Worm (Caenorhabditis elegans) whole organism, young adult: ENCODE results near the gene asb-2.

Experiments
- B0261.1 ChIP-seq: sonication (generic microtip); optimal IDR thresholded peaks from 2 replicates; lab custom pipeline; 2016; ENCODE audit warnings: mild to moderate bottlenecking, missing genetic modification characterization, moderate library complexity, missing compliant biosample characterization
- D2030.7 ChIP-seq: fragments of 200-800 bp; sonication (Bioruptor generic); IDR thresholded peaks from 2 replicates; pipeline ENCODE4 v1.3.6; 2022; ENCODE audit warnings: missing genetic modification reagents, missing genetic modification characterization, missing compliant biosample characterization
- F33H1.4 ChIP-seq: fragments of 200-800 bp; sonication (Bioruptor generic); IDR thresholded peaks from 2 replicates; pipeline ENCODE4 v1.3.6; 2022; ENCODE audit warnings: missing genetic modification reagents, missing genetic modification characterization, missing compliant biosample characterization
- F37B4.10 ChIP-seq: fragments of 200-800 bp; sonication (Bioruptor generic); IDR thresholded peaks from 2 replicates; pipeline ENCODE4 v1.3.6; 2022; ENCODE audit warnings: missing genetic modification characterization, missing compliant biosample characterization
- F49E8.2 ChIP-seq: sonication (generic microtip); optimal IDR thresholded peaks from 3 replicates; lab custom pipeline; 2017; ENCODE audit warnings: missing genetic modification characterization, mild to moderate bottlenecking, missing compliant biosample characterization, antibody characterized with exemption, moderate library complexity; ENCODE audit not compliant: insufficient read depth
- F52B5.7 ChIP-seq: sonication (generic microtip); optimal IDR thresholded peaks from 2 replicates; lab custom pipeline; 2016; ENCODE audit warnings: mild to moderate bottlenecking, missing genetic modification characterization, missing compliant biosample characterization
- F55B11.4 ChIP-seq: sonication (generic microtip); optimal IDR thresholded peaks from 2 replicates; lab custom pipeline; 2016; ENCODE audit warnings: missing compliant biosample characterization, missing genetic modification characterization, borderline replicate concordance; ENCODE audit not compliant: insufficient read depth
- Y56A3A.18 ChIP-seq: fragments of 200-800 bp; sonication (Bioruptor generic); IDR thresholded peaks from 2 replicates; pipeline ENCODE4 v1.3.6; 2022; ENCODE audit warnings: missing genetic modification reagents, missing genetic modification characterization, missing compliant biosample characterization
- Y95B8A.8 ChIP-seq: fragments of 200-800 bp; sonication (Bioruptor generic); IDR thresholded peaks from 2 replicates; pipeline ENCODE4 v1.3.6; 2022; ENCODE audit warnings: missing genetic modification reagents, missing genetic modification characterization, missing compliant biosample characterization
- aptf-3 ChIP-seq: fragments of 200-800 bp; sonication (Bioruptor generic); IDR thresholded peaks from 2 replicates; pipeline ENCODE4 v1.3.6; 2022; ENCODE audit warnings: missing genetic modification characterization, missing compliant biosample characterization
- atf-7 ChIP-seq: sonication (generic microtip); optimal IDR thresholded peaks from 2 replicates; lab custom pipeline; 2017; ENCODE audit warnings: mild to moderate bottlenecking, missing genetic modification characterization, missing compliant biosample characterization
- attf-3 ChIP-seq: fragments of 200-800 bp; sonication (Bioruptor generic); conservative IDR thresholded peaks from 2 replicates; pipeline ENCODE4 v1.3.6; 2022; ENCODE audit warnings: missing genetic modification reagents, missing genetic modification characterization, missing compliant biosample characterization
- attf-5 ChIP-seq: fragments of 200-800 bp; sonication (Bioruptor generic); optimal IDR thresholded peaks from 2 replicates; lab custom pipeline; 2018; ENCODE audit warnings: mild to moderate bottlenecking, missing genetic modification characterization, missing compliant biosample characterization
- attf-6 ChIP-seq: fragments of 200-800 bp; sonication (Bioruptor generic); IDR thresholded peaks from 2 replicates; pipeline ENCODE4 v1.3.6; 2022; ENCODE audit warnings: missing genetic modification reagents, missing genetic modification characterization, missing compliant biosample characterization
- bed-1 ChIP-seq: fragments of 200-800 bp; sonication (Bioruptor generic); IDR thresholded peaks from 2 replicates; pipeline ENCODE4 v1.3.6; 2022; ENCODE audit warnings: missing genetic modification reagents, missing genetic modification characterization, missing compliant biosample characterization
- chd-7 ChIP-seq: sonication (generic microtip); optimal IDR thresholded peaks from 2 replicates; lab custom pipeline; 2016; ENCODE audit warnings: mild to moderate bottlenecking, missing genetic modification characterization, moderate library complexity, missing compliant biosample characterization
- die-1 ChIP-seq: sonication (generic microtip); optimal IDR thresholded peaks from 2 replicates; lab custom pipeline; 2016; ENCODE audit warnings: missing genotype, mild to moderate bottlenecking, missing genetic modification characterization, missing compliant biosample characterization
- egl-44 ChIP-seq: fragments of 200-800 bp; sonication (Bioruptor generic); IDR thresholded peaks from 2 replicates; pipeline ENCODE4 v1.3.6; 2022; ENCODE audit warnings: missing genetic modification reagents, missing genetic modification characterization, missing compliant biosample characterization
- ekl-4 ChIP-seq: fragments of 200-800 bp; sonication (Bioruptor generic); IDR thresholded peaks from 2 replicates; pipeline ENCODE4 v1.3.6; 2022; ENCODE audit warnings: missing genetic modification reagents, missing genetic modification characterization, missing compliant biosample characterization
- fkh-3 ChIP-seq: sonication (generic microtip); optimal IDR thresholded peaks from 2 replicates; lab custom pipeline; 2016; ENCODE audit warnings: mild to moderate bottlenecking, missing genetic modification characterization, missing compliant biosample characterization
- gei-17 ChIP-seq: fragments of 200-800 bp; sonication (Bioruptor generic); optimal IDR thresholded peaks from 2 replicates; lab custom pipeline; 2018; ENCODE audit warnings: mild to moderate bottlenecking, missing genetic modification characterization, missing compliant biosample characterization
- him-1 ChIP-seq: sonication (generic microtip); optimal IDR thresholded peaks from 2 replicates; lab custom pipeline; 2016; ENCODE audit warnings: missing genotype, missing genetic modification reagents, missing genetic modification characterization, missing compliant biosample characterization
- hmg-1.2 ChIP-seq: fragments of 200-800 bp; sonication (Bioruptor generic); IDR thresholded peaks from 2 replicates; pipeline ENCODE4 v1.3.6; 2022; ENCODE audit warnings: missing genetic modification reagents, missing genetic modification characterization, missing compliant biosample characterization
- hrde-1 ChIP-seq: sonication (generic microtip); optimal IDR thresholded peaks from 2 replicates; lab custom pipeline; 2016; ENCODE audit warnings: missing genetic modification characterization, mild to moderate bottlenecking, missing compliant biosample characterization, moderate library complexity, missing genotype, missing genetic modification reagents, borderline replicate concordance
- let-526 ChIP-seq: fragments of 200-800 bp; sonication (Bioruptor generic); IDR thresholded peaks from 2 replicates; pipeline ENCODE4 v1.3.6; 2022; ENCODE audit warnings: missing genetic modification reagents, missing genetic modification characterization, missing compliant biosample characterization
- lin-54 ChIP-seq: fragments of 200-800 bp; sonication (Bioruptor generic); optimal IDR thresholded peaks from 2 replicates; lab custom pipeline; 2018; ENCODE audit warnings: mild to moderate bottlenecking, missing genetic modification characterization, missing compliant biosample characterization
- madf-10 ChIP-seq: sonication (generic microtip); optimal IDR thresholded peaks from 2 replicates; lab custom pipeline; 2016; ENCODE audit warnings: mild to moderate bottlenecking, missing genetic modification characterization, missing compliant biosample characterization
- madf-3 ChIP-seq: fragments of 200-800 bp; sonication (Bioruptor generic); IDR thresholded peaks from 2 replicates; pipeline ENCODE4 v1.3.6; 2022; ENCODE audit warnings: missing genetic modification reagents, missing genetic modification characterization, missing compliant biosample characterization
- madf-6 ChIP-seq: fragments of 200-800 bp; sonication (Bioruptor generic); IDR thresholded peaks from 2 replicates; pipeline ENCODE4 v1.3.6; 2022; ENCODE audit warnings: missing genetic modification reagents, missing genetic modification characterization, missing compliant biosample characterization
- madf-8 ChIP-seq: fragments of 200-800 bp; sonication (Bioruptor generic); conservative IDR thresholded peaks from 2 replicates; pipeline ENCODE4 v1.3.6; 2022; ENCODE audit warnings: missing genetic modification reagents, missing genetic modification characterization, missing compliant biosample characterization
- mcd-1 ChIP-seq: fragments of 200-800 bp; sonication (Bioruptor generic); IDR thresholded peaks from 2 replicates; pipeline ENCODE4 v1.3.6; 2022; ENCODE audit warnings: missing genetic modification reagents, missing genetic modification characterization, missing compliant biosample characterization
- nfya-1 ChIP-seq: sonication (generic microtip); optimal IDR thresholded peaks from 2 replicates; lab custom pipeline; 2017; ENCODE audit warnings: antibody characterized with exemption, missing compliant biosample characterization, missing genetic modification characterization, borderline replicate concordance; ENCODE audit not compliant: insufficient read depth
- nhr-80 ChIP-seq: sonication (generic microtip); optimal IDR thresholded peaks from 2 replicates; lab custom pipeline; 2016; ENCODE audit warnings: missing genetic modification characterization, missing compliant biosample characterization
- rcor-1 ChIP-seq: fragments of 200-800 bp; sonication (Bioruptor generic); IDR thresholded peaks from 2 replicates; pipeline ENCODE4 v1.3.6; 2022; ENCODE audit warnings: missing genetic modification reagents, missing genetic modification characterization, missing compliant biosample characterization
- rec-8 ChIP-seq, 2 experiments: sonication (generic microtip); optimal IDR thresholded peaks; 2 replicates each; lab custom pipeline; 2016; ENCODE audit warnings: mild to moderate bottlenecking in 2 of 2, missing genetic modification characterization in 2 of 2, missing genetic modification reagents in 2 of 2, missing genotype in 2 of 2, missing biosample characterization in 1 of 2, missing compliant biosample characterization in 1 of 2, moderate library complexity in 1 of 2
- repo-1 ChIP-seq: sonication (generic microtip); optimal IDR thresholded peaks from 2 replicates; lab custom pipeline; 2017; ENCODE audit warnings: mild to moderate bottlenecking, missing genetic modification characterization, missing compliant biosample characterization
- rpc-1 ChIP-seq, 2 experiments: fragments of 150-350 bp in 1 of 2; sonication (generic microtip) in 1 of 2; optimal IDR thresholded peaks; 2 replicates each; lab custom pipeline; 2014 to 2018; ENCODE audit warnings: missing biosample characterization in 1 of 2, missing genetic modification characterization in 1 of 2, missing genetic modification reagents in 1 of 2, missing genotype in 1 of 2
- snpc-1.3 ChIP-seq: sonication (generic microtip); optimal IDR thresholded peaks from 2 replicates; lab custom pipeline; 2017; ENCODE audit warnings: missing genetic modification characterization, mild to moderate bottlenecking, missing compliant biosample characterization, antibody characterized with exemption, moderate library complexity, missing genotype, missing genetic modification reagents; ENCODE audit not compliant: insufficient read depth
- snpc-4 ChIP-seq, 5 experiments: fragments of 150-350 bp in 1 of 5; sonication (generic microtip) in 4 of 5; optimal IDR thresholded peaks; 2 replicates each; lab custom pipeline; 2014 to 2018; ENCODE audit warnings: missing genetic modification characterization in 5 of 5, missing biosample characterization in 3 of 5, antibody characterized with exemption in 2 of 5, mild to moderate bottlenecking in 2 of 5, missing compliant biosample characterization in 2 of 5, missing genotype in 2 of 5, moderate library complexity in 2 of 5, missing genetic modification reagents in 1 of 5
- somi-1 ChIP-seq: fragments of 200-800 bp; sonication (Bioruptor generic); optimal IDR thresholded peaks from 2 replicates; lab custom pipeline; 2018; ENCODE audit warnings: mild to moderate bottlenecking, missing genetic modification characterization, missing compliant biosample characterization
- tbp1 ChIP-seq: fragments of 200-800 bp; sonication (Bioruptor generic); optimal IDR thresholded peaks from 2 replicates; lab custom pipeline; 2018; ENCODE audit warnings: mild to moderate bottlenecking, missing genetic modification characterization, missing compliant biosample characterization
- unc-62 ChIP-seq: fragments of 150-350 bp; optimal IDR thresholded peaks from 2 replicates; lab custom pipeline; 2014; ENCODE audit warnings: missing biosample characterization, missing genetic modification reagents, missing genetic modification characterization
- ztf-18 ChIP-seq: sonication (generic microtip); optimal IDR thresholded peaks from 2 replicates; lab custom pipeline; 2016; ENCODE audit warnings: missing genotype, mild to moderate bottlenecking, missing genetic modification characterization, missing compliant biosample characterization
- ztf-25 ChIP-seq: fragments of 200-800 bp; sonication (Bioruptor generic); IDR thresholded peaks from 2 replicates; pipeline ENCODE4 v1.3.6; 2022; ENCODE audit warnings: missing genetic modification reagents, missing genetic modification characterization, missing compliant biosample characterization
- ztf-28 ChIP-seq: fragments of 200-800 bp; sonication (Bioruptor generic); IDR thresholded peaks from 2 replicates; pipeline ENCODE4 v1.3.6; 2022; ENCODE audit warnings: missing genetic modification reagents, missing genetic modification characterization, missing compliant biosample characterization

asb-2 gene

DNA sequence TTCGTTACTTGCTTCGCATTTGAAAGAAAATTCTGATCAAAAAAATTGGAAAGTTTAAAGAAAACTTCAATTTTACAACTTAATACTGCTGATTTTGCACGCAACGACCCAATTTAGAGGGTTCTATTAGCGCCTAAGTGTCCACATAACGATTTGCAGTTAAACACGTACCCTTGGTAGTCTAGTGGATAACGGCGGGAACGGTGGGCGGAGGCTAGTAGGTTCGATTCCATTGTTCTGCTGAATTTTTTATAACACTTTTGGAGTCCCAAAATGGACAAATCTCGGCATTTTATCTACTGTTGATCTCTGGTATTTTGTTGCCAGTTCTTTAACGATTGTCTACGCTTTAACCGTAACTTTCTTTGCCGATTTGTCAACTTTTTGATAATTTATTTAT, 16.5 kb upstream of the asb-2 start (continued):
- peak; percentile 16 for TF ChIP-seq fkh-3
- no peak for TF ChIP-seq lin-54 (GFP tag; lab: Kevin White, UChicago)
- TF ChIP-seq rcor-1 (GFP tag; lab: Robert Waterston, UW): peak; percentile 19; the same call in 1 of the 2 replicates
- peak; percentile 86 for TF ChIP-seq snpc-1.3
- peak; percentile 87 for TF ChIP-seq him-1 (tag; lab: Kevin White, UChicago)
- peak; percentile 33 for TF ChIP-seq F49E8.2 (tag; lab: Kevin White, UChicago)
- TF ChIP-seq madf-6 (GFP tag; lab: Robert Waterston, UW): no peak; the same call in 1 of the 2 replicates
- peak; percentile 31 for TF ChIP-seq madf-10 (tag; lab: Kevin White, UChicago)
- TF ChIP-seq snpc-4 (GFP tag; optimal IDR thresholded peaks at IDR 0.05; lab: Kevin White, UChicago): peak; percentile 54
- TF ChIP-seq snpc-4 (tag; optimal IDR thresholded peaks at IDR 0.05; lab: Kevin White, UChicago): peak in 2 of 4 experiments; percentile 56 to 61
- TF ChIP-seq ztf-25 (GFP tag; lab: Robert Waterston, UW): peak; percentile 75; the same call in 1 of the 2 replicates
- TF ChIP-seq ztf-18 (tag; lab: Kevin White, UChicago): peak; percentile 35
- peak; percentile 68 for TF ChIP-seq D2030.7 (GFP tag; lab: Robert Waterston, UW)
- peak; percentile 85 for TF ChIP-seq rpc-1 (optimal IDR thresholded peaks at IDR 0.05; lab: Kevin White, UChicago)
- peak; percentile 97 for TF ChIP-seq rpc-1 (tag; optimal IDR thresholded peaks at IDR 0.05; lab: Kevin White, UChicago)
- TF ChIP-seq Y56A3A.18 (GFP tag; lab: Robert Waterston, UW): 0 out of 2 replicates have a peak, but pooled peaks have one; percentile 26
- no peak for TF ChIP-seq unc-62 (GFP tag; lab: Kevin White, UChicago)
- TF ChIP-seq nfya-1: no peak
- TF ChIP-seq bed-1 (GFP tag; lab: Robert Waterston, UW): 0 out of 2 replicates have a peak, but pooled peaks have one; percentile 23
- peak; percentile 83 for TF ChIP-seq B0261.1 (tag; lab: Kevin White, UChicago)
- peak; percentile 24 for TF ChIP-seq F52B5.7 (tag; lab: Kevin White, UChicago)
- TF ChIP-seq somi-1: no peak
- TF ChIP-seq egl-44 (GFP tag; lab: Robert Waterston, UW): peak; percentile 75; the same call in 1 of the 2 replicates
- no peak for TF ChIP-seq let-526 (GFP tag; lab: Robert Waterston, UW)
- TF ChIP-seq ekl-4 (GFP tag; lab: Robert Waterston, UW): peak; percentile 13; the same call in 1 of the 2 replicates
- no peak for TF ChIP-seq F33H1.4 (GFP tag; lab: Robert Waterston, UW)

DNA sequence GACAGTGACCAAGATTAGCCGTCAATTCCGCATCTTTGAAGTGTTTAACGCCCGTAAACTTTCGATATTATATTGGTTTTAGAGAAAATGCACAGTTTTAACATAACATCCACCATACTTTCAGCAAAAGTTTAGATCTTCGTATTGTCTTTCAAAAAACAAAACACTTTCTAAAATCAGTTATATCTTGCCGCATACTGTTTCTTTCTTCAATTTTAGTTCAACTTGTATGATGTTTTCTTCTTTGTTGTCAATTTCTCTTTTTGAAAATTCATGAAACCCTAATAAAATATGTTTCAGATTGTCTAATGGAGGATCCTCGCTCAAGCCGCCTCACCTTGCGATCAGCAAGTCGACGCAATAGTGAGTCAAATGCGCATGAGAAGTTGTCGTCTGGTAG, 15.7 kb upstream of the asb-2 start, which contains the start of gene F02E8.4:
TSS of gene F02E8.4 (plus strand) at position 301 of the 400 bp plus-strand sequence.
- TF ChIP-seq ztf-28 (GFP tag; lab: Robert Waterston, UW) (no peak), nfya-1 (no peak), F33H1.4 (GFP tag; lab: Robert Waterston, UW) (no peak), F49E8.2 (tag; lab: Kevin White, UChicago) (no peak), aptf-3 (GFP tag; lab: Robert Waterston, UW) (no peak), atf-7 (tag; lab: Kevin White, UChicago) (no peak), chd-7 (no peak), repo-1 (no peak), hrde-1 (no peak), gei-17 (GFP tag; lab: Kevin White, UChicago) (no peak), attf-6 (GFP tag; lab: Robert Waterston, UW) (no peak), rec-8 (tag; optimal IDR thresholded peaks at IDR 0.05; lab: Kevin White, UChicago) (no peak)

DNA sequence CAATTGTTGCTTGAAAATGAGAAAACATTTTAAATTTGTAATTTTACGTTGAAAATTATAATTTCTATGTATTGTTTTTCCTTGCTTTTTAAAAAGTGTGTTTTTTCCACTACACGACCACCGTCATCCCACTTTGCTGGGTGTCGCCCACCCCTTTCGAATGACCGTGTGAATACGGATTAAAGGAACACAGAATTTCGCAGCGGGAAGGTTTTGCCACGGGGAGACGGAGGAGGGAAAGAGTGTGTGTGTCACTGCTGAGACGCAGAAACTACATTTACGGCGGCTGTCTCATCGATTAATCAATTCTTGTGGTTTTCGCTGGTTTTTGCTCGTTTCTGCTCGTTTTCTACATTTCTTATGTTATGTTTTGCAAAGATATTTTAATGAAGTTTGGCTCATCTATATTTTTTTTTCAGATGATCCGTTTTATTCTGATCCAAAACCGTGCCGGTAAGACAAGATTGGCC, 11.7 kb upstream of the asb-2 start, which contains the start of gene aps-2:
TSS of gene aps-2 (plus strand) at position 420 of the 470 bp plus-strand sequence.
- TF ChIP-seq madf-3: no peak
- TF ChIP-seq hmg-1.2 (GFP tag; lab: Robert Waterston, UW): peak; percentile 65; the same call in 1 of the 2 replicates
- peak; percentile 53 for TF ChIP-seq F33H1.4 (GFP tag; lab: Robert Waterston, UW)
- TF ChIP-seq tbp1 (GFP tag; lab: Kevin White, UChicago): peak; percentile 1
- TF ChIP-seq F55B11.4 (tag; lab: Kevin White, UChicago): no peak
- TF ChIP-seq die-1 (tag; lab: Kevin White, UChicago): no peak
- no peak for TF ChIP-seq F37B4.10 (GFP tag; lab: Robert Waterston, UW)
- TF ChIP-seq madf-8 (GFP tag; lab: Robert Waterston, UW): no peak
- TF ChIP-seq attf-5 (GFP tag; lab: Kevin White, UChicago): peak; percentile 52
- peak; percentile 67 for TF ChIP-seq mcd-1 (GFP tag; lab: Robert Waterston, UW)
- TF ChIP-seq attf-3 (GFP tag; lab: Robert Waterston, UW): no peak
- TF ChIP-seq Y95B8A.8 (GFP tag; lab: Robert Waterston, UW): no peak
- peak; percentile 47 for TF ChIP-seq nhr-80 (tag; lab: Kevin White, UChicago)
